Fruit fly (Drosophila melanogaster): Measurements from ENCODE around the gene X11L.
A peak's percentile ranks its signal among the peaks of the same experiment; 100 is the strongest.

The X11L gene

DNA sequence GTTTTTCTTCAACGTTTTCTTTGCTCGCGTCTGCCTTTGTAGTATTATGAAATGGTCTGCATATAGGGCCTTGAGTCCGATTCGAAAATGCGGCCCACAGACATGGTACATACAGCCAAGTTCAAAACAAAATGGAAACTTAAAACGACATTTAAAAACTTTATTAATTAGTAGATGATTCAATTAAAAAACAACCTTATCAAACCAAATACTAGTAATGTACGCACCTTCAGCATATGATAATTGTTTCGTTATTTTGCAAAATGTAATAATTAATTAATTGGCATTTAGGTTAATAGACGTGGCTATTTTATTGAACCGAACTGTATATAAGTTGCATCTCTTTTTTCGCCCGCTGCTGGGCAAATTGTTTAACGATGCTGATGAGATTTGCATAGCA, 4.7 kb upstream of the X11L start:
- TF ChIP-seq psq (optimal IDR thresholded peaks at IDR 0.05) (no peak), ttk (optimal IDR thresholded peaks at IDR 0.05) (no peak), insv (optimal IDR thresholded peaks at IDR 0.05) (no peak), Myc (optimal IDR thresholded peaks at IDR 0.05) (no peak)

DNA sequence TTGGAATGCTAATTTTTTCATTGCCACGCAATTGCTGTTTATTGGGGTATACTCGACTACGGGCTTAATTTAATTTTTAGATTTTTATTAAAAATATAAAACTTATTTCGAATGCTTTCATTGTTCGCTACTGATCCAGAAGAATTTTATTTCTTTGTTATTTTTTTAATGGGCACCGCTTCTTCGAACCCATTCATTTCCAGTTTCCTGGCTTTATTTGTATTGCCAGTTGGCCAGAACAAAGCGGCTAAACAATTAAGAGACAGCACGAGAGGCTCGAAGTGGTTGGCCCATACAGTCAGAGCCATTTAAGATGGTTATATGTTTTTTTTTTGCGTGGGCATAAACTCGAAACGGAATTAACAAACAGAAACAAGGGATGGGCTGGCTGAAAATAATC, 3.6 kb upstream of the X11L start:
- no peak for TF ChIP-seq ttk (optimal IDR thresholded peaks at IDR 0.05)
- TF ChIP-seq Myc (optimal IDR thresholded peaks at IDR 0.05) = no peak
- TF ChIP-seq psq (optimal IDR thresholded peaks at IDR 0.05) = no peak
- no peak for TF ChIP-seq h (optimal IDR thresholded peaks at IDR 0.05)
- TF ChIP-seq Sin3A (optimal IDR thresholded peaks at IDR 0.05) = no peak
- no peak for TF ChIP-seq insv (optimal IDR thresholded peaks at IDR 0.05)

DNA sequence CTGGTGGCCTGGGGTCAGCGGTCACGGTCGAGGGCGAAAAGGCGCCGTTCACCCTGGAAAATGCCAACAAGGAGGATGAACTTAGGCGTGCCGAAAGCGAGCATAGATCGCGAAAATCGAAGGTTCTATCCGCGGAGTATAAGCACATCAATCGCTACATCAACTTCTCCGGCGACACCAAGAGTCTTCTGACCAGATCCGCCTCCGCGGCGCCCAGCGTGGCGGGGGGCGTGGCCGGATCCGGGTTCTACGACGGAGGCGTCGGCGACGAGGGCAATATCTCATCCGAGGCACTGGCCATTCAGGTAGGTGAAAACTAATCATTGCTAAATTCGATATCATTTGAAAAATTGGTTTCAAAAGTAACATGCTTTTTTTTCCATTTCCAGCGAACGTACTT, 1.8 kb upstream of the X11L start:
- TF ChIP-seq ttk (optimal IDR thresholded peaks at IDR 0.05) = no peak
- TF ChIP-seq psq (optimal IDR thresholded peaks at IDR 0.05) = no peak
- no peak for TF ChIP-seq Myc (optimal IDR thresholded peaks at IDR 0.05)
- no peak for TF ChIP-seq Sin3A (optimal IDR thresholded peaks at IDR 0.05)
- no peak for TF ChIP-seq h (optimal IDR thresholded peaks at IDR 0.05)
- no peak for TF ChIP-seq insv (optimal IDR thresholded peaks at IDR 0.05)

DNA sequence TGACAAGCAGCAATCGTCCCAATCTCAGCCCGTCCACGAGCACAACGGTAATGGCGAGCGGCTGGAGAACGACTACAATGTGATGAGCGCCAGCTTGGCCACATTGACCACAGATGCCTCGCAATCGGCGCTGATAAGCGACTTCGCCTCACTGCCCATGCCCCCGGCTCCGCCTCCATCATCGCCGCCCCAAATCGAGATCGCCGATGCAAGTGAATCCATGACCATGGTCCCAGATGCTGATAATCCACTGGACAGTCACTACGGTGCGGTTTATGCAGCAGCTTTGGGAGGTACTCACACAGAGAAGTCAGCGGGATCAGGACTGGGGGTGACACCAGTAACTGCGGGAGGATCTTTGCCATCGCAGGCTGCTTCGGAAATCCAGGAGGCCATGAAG, 3.1 kb downstream of the X11L start:
- TF ChIP-seq ttk (optimal IDR thresholded peaks at IDR 0.05) (no peak), Sin3A (optimal IDR thresholded peaks at IDR 0.05) (no peak), psq (optimal IDR thresholded peaks at IDR 0.05) (no peak), insv (optimal IDR thresholded peaks at IDR 0.05) (no peak), Myc (optimal IDR thresholded peaks at IDR 0.05) (no peak), h (optimal IDR thresholded peaks at IDR 0.05) (no peak)

DNA sequence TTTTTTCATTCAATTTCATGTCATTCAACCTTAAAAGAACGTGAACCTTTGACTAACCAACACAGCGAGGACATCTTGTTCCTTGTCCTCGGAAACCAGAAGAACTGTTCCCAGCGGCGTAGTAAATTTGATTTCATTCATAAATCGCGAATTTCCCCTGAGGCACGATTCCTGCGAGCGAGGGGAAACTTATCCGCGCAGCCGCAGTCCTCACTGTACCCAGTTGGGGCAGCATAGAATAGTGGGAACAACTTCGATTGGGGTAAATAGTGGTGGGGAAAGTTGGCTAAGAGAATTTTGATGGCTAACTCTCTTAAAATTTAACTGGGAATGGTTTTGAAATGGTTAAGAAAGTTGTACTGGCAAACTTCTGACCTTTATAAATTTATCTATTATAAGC, 12.0 kb downstream of the X11L start:
- TF ChIP-seq Myc (optimal IDR thresholded peaks at IDR 0.05) = no peak

DNA sequence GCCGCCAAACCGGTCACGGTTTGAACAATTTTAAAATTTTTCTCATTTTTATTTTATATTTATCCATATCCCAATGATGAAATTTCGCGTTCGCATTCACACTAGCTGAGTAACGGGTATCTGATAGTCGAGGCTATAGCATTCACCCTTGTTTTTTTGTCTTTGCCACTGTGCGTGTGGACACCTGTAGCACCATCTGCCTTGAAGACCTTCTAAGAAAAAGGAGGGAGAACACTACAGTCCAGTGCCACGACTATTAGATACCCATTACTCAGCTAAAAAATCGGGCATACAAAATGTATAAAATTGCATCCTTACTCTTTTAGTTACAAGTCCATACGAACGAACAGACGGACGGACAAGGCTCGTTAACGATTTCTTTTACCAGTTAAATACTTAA, 22.8 kb downstream of the X11L start:
- TF ChIP-seq ttk (optimal IDR thresholded peaks at IDR 0.05) = no peak
- TF ChIP-seq insv (optimal IDR thresholded peaks at IDR 0.05) = no peak
- TF ChIP-seq psq (optimal IDR thresholded peaks at IDR 0.05) = no peak
- no peak for TF ChIP-seq Myc (optimal IDR thresholded peaks at IDR 0.05)
- TF ChIP-seq h (optimal IDR thresholded peaks at IDR 0.05) = no peak
- no peak for TF ChIP-seq Sin3A (optimal IDR thresholded peaks at IDR 0.05)

DNA sequence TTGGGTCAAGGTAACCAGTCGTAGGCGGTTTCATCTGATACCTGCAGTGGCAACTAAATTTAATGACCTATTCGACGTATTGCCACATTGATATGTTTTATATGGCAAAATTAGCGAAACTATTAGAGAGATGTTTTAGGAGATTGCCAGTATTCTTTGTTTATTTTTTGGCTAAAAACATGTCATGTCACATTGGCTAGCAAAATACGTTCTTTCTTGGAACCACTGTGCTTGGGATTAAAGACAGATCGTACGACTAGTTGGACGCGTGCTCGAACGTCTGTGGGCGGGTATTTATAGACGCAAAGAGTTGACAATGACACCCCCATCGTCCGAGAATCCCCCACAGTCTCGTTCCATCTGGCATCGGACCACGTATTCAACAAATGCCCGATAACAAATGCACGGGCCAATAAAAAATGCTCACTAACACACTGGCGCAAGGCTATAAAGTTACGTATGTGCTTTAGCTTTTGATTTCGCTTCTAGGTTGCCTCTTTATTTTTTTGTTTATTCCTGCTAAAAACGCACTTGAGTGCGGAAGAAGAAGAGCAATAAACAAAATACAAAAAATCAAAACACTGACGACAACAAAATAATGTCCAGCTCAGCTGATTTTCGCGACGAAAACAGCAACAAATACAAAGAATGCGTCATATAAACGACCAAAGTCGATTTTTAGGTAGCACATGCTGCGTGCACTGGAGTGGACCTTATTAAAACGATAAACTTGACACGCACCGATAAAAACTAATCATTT, 25.0 kb downstream of the X11L start:
- TF ChIP-seq ttk (optimal IDR thresholded peaks at IDR 0.05) (no peak), Sin3A (optimal IDR thresholded peaks at IDR 0.05) (no peak), Myc (optimal IDR thresholded peaks at IDR 0.05) (no peak), insv (optimal IDR thresholded peaks at IDR 0.05) (no peak), h (optimal IDR thresholded peaks at IDR 0.05) (no peak), psq (optimal IDR thresholded peaks at IDR 0.05) (no peak)

DNA sequence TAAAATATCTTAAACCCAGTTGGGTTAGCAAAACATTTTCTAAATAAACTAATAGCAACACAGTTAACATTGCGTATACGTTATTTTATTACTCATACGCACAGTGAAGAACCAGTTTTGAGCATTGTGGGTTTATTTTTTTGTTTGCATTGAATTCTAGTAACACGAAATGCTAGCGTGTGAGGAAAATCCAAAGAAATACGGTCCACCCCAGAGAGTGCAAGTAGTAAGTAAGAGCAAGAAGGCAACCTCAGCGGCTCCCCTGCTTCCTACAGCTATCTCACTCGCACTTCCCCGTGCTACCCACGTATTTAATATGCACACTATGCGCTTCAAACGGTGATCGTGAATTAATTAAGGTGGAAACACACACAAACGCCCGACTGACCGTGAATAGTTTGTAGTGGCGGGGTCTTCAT, 25.6 kb downstream of the X11L start:
- TF ChIP-seq psq (optimal IDR thresholded peaks at IDR 0.05) (no peak), ttk (optimal IDR thresholded peaks at IDR 0.05) (no peak), h (optimal IDR thresholded peaks at IDR 0.05) (no peak), insv (optimal IDR thresholded peaks at IDR 0.05) (no peak), Myc (optimal IDR thresholded peaks at IDR 0.05) (no peak), Sin3A (optimal IDR thresholded peaks at IDR 0.05) (no peak)

DNA sequence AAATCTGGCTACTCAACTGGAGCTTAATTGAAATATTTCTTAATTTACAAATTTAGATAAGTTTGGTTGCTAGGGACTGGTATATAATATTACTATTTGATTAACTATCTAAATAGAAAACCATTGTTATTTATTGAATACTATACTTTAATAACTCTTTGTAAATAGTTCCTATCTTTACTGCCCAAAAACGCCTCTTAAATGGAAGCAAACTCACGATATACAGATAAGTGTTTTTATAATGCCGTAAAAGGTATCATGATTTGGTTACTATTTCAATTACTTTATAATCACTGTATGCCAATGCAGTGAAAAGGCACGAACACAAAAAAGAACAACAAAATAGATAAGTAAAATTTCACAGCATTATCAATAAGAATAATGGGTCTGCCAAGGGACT, 26.4 kb downstream of the X11L start:
- TF ChIP-seq Sin3A (optimal IDR thresholded peaks at IDR 0.05) (no peak), psq (optimal IDR thresholded peaks at IDR 0.05) (no peak), insv (optimal IDR thresholded peaks at IDR 0.05) (no peak), ttk (optimal IDR thresholded peaks at IDR 0.05) (no peak), h (optimal IDR thresholded peaks at IDR 0.05) (no peak), Myc (optimal IDR thresholded peaks at IDR 0.05) (no peak)

DNA sequence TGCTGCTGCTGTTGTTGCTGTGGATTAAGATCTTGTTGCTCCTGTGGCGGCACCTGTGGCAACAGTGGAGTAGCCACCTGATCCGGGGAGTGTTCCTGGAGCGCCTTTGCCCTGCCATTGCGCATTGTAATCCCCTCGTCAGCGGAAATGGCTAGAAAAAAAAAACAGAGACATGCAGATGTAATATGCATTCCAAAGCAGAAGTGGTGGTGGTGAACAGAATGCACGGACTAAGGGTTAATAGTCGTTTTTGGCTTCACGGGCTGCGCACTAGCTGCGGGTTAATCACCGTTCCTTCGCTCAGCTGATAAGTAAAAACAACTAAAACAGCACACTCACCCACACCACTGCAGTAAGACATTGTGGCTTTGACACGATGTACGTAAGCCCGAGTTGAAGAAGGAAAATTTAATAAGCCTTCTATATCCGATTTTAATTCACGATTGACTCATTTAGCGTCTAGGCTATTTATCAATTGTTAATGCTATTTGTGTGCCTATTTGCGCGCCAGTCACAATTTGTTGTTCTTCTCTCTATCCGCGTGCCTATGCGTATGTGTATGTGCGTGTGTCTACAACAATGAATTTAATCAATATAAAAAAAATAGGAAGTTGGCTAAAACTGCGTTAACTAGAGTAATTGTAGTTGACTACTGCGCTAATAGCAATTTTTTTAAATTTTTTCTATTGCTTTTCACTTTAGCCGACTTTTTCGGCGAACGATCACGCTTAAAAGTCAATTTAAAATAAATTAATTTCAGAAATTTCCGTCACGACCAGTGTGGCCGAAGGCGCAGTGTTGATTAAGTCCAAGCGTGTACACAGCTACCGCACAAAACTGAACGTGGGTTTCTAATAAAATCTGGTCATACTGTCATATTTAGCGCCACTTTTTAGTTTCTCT, 27.9 kb downstream of the X11L start, which contains the start of gene stas:
TSS of gene stas (minus strand) at position 806 of the 903 bp plus-strand sequence.
- TF ChIP-seq ttk (optimal IDR thresholded peaks at IDR 0.05) (no peak), Sin3A (optimal IDR thresholded peaks at IDR 0.05) (no peak), psq (optimal IDR thresholded peaks at IDR 0.05) (no peak)

DNA sequence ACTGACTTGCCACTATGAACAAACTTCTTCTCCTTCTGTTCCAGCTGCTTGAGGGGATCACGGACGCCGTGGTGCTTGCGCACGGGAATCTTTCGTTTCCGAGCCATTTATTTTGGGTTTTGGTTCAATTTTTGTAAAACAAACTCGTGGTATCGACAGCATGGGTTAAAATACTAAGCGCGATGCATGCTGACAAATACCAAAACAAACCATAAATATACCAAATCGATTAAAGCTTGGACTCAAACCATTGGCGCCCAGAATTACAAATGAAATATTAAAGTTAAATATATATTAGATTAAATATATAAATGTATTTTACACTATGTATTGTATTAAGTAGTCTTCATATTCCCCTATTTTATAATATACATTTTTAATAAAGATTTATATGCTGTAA, 29.9 kb downstream of the X11L start, which contains the start of gene CG8326:
TSS of gene CG8326 (minus strand) at position 176 of the 400 bp plus-strand sequence.
- TF ChIP-seq psq (optimal IDR thresholded peaks at IDR 0.05) (no peak), Sin3A (optimal IDR thresholded peaks at IDR 0.05) (no peak), Myc (optimal IDR thresholded peaks at IDR 0.05) (no peak), h (optimal IDR thresholded peaks at IDR 0.05) (no peak), insv (optimal IDR thresholded peaks at IDR 0.05) (no peak), ttk (optimal IDR thresholded peaks at IDR 0.05) (no peak)

DNA sequence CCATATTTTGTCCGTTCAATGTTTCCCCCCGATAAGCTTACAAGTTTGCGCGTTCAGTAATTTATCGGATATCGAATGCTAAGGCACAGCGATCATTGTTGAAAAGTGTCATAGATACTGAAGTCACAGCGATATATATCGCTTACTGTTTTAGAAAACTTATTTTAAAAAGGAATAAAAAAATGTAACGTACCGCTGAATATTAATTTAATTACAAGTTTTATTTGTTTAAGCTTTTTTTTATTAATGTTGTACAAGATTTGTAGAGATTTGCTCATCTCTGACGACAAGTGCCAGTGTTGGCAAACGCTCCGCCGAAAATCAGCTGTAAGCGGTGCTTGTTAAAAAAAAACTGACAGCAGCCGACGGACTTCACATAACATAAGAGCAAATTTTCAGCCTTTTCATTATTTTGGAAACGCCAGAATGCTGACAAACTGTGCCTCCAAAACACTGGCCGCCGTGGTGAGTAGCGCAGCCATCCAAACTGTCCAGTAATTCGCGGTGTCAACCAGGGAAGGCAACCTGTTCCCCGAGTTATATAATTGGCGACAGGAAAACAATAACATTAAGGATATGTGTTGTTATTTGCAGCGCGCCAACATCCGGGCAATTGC, 32.7 kb downstream of the X11L start, which contains the start of the genes corolla and ND-24:
TSS of gene corolla (minus strand) at position 52 of the 617 bp plus-strand sequence.
TSS of gene ND-24 (plus strand) at position 94 of the 617 bp plus-strand sequence.
- TF ChIP-seq ttk (optimal IDR thresholded peaks at IDR 0.05) (no peak), psq (optimal IDR thresholded peaks at IDR 0.05) (peak; percentile 37), insv (optimal IDR thresholded peaks at IDR 0.05) (no peak), h (optimal IDR thresholded peaks at IDR 0.05) (no peak), Myc (optimal IDR thresholded peaks at IDR 0.05) (no peak), Sin3A (optimal IDR thresholded peaks at IDR 0.05) (no peak)

All from Kc167 (cell line).